Worm (Caenorhabditis elegans) whole organism, mixed stage, embryonic: ENCODE results near the gene K05G3.1.

ENCODE experiments used
- M03D4.4 ChIP-seq: sonication (generic microtip); optimal IDR thresholded peaks from 2 replicates; lab custom pipeline; 2017; ENCODE audit warnings: mild to moderate bottlenecking, missing genetic modification characterization, missing compliant biosample characterization
- bed-3 ChIP-seq: fragments of 200-800 bp; sonication (Bioruptor generic); optimal IDR thresholded peaks from 3 replicates; lab custom pipeline; 2018; ENCODE audit warnings: mild to moderate bottlenecking, missing genetic modification characterization, moderate library complexity, missing compliant biosample characterization
- blmp-1 ChIP-seq: fragments of 150-350 bp; optimal IDR thresholded peaks from 2 replicates; lab custom pipeline; 2014; ENCODE audit warnings: missing biosample characterization, missing genetic modification characterization
- ceh-39 ChIP-seq: fragments of 150-350 bp; optimal IDR thresholded peaks from 2 replicates; lab custom pipeline; 2014; ENCODE audit warnings: missing biosample characterization, missing genetic modification characterization
- ceh-43 ChIP-seq: fragments of 200-800 bp; sonication (Bioruptor generic); optimal IDR thresholded peaks from 2 replicates; lab custom pipeline; 2018; ENCODE audit warnings: mild to moderate bottlenecking, missing genetic modification characterization, moderate library complexity, missing compliant biosample characterization
- ceh-83 ChIP-seq: fragments of 200-800 bp; sonication (Bioruptor generic); optimal IDR thresholded peaks from 2 replicates; lab custom pipeline; 2018; ENCODE audit warnings: mild to moderate bottlenecking, missing genetic modification characterization, missing compliant biosample characterization
- ces-1 ChIP-seq: fragments of 150-350 bp; optimal IDR thresholded peaks from 2 replicates; lab custom pipeline; 2014; ENCODE audit warnings: missing biosample characterization, missing genetic modification reagents, missing genetic modification characterization
- cnd-1 ChIP-seq: fragments of 200-800 bp; sonication (Bioruptor generic); optimal IDR thresholded peaks from 2 replicates; lab custom pipeline; 2018; ENCODE audit warnings: mild to moderate bottlenecking, missing genetic modification characterization, missing compliant biosample characterization
- drap-1 ChIP-seq: fragments of 200-800 bp; sonication (Bioruptor generic); optimal IDR thresholded peaks from 3 replicates; lab custom pipeline; 2018; ENCODE audit warnings: mild to moderate bottlenecking, missing genetic modification characterization, missing compliant biosample characterization
- elt-1 ChIP-seq: sonication (generic microtip); optimal IDR thresholded peaks from 2 replicates; lab custom pipeline; 2017; ENCODE audit warnings: missing genetic modification characterization, mild to moderate bottlenecking, missing compliant biosample characterization, antibody characterized with exemption, moderate library complexity, borderline replicate concordance; ENCODE audit not compliant: insufficient read depth
- elt-3 ChIP-seq: fragments of 150-350 bp; optimal IDR thresholded peaks from 2 replicates; lab custom pipeline; 2014; ENCODE audit warnings: missing biosample characterization, missing genetic modification characterization
- flh-1 ChIP-seq: fragments of 200-800 bp; sonication (Bioruptor generic); optimal IDR thresholded peaks from 2 replicates; lab custom pipeline; 2018; ENCODE audit warnings: mild to moderate bottlenecking, missing genetic modification characterization, moderate library complexity, missing compliant biosample characterization
- ham-2 ChIP-seq: fragments of 200-800 bp; sonication (Bioruptor generic); optimal IDR thresholded peaks from 2 replicates; lab custom pipeline; 2018; ENCODE audit warnings: mild to moderate bottlenecking, missing genetic modification characterization, missing compliant biosample characterization
- hlh-1 ChIP-seq: fragments of 150-350 bp; optimal IDR thresholded peaks from 2 replicates; lab custom pipeline; 2014; ENCODE audit warnings: missing biosample characterization, missing genetic modification reagents, missing genetic modification characterization
- lin-13 ChIP-seq: fragments of 150-350 bp; optimal IDR thresholded peaks from 2 replicates; lab custom pipeline; 2014; ENCODE audit warnings: missing biosample characterization, missing genetic modification characterization
- lin-32 ChIP-seq: fragments of 200-800 bp; sonication (Bioruptor generic); optimal IDR thresholded peaks from 2 replicates; lab custom pipeline; 2018; ENCODE audit warnings: mild to moderate bottlenecking, missing genetic modification characterization, missing compliant biosample characterization
- lsy-2 ChIP-seq: fragments of 150-350 bp; optimal IDR thresholded peaks from 2 replicates; lab custom pipeline; 2014; ENCODE audit warnings: missing biosample characterization, missing genetic modification characterization
- mab-5 ChIP-seq: fragments of 150-350 bp; optimal IDR thresholded peaks from 2 replicates; lab custom pipeline; 2014; ENCODE audit warnings: missing biosample characterization, missing genetic modification characterization
- mls-2 ChIP-seq: sonication (generic microtip); optimal IDR thresholded peaks from 2 replicates; lab custom pipeline; 2016; ENCODE audit warnings: mild to moderate bottlenecking, missing genetic modification characterization, moderate library complexity, missing compliant biosample characterization
- nhr-12 ChIP-seq: fragments of 150-350 bp; optimal IDR thresholded peaks from 2 replicates; lab custom pipeline; 2014; ENCODE audit warnings: missing biosample characterization, missing genetic modification characterization
- nhr-237 ChIP-seq: fragments of 150-350 bp; optimal IDR thresholded peaks from 2 replicates; lab custom pipeline; 2014; ENCODE audit warnings: missing biosample characterization, missing genetic modification characterization
- nhr-28 ChIP-seq: fragments of 150-350 bp; optimal IDR thresholded peaks from 2 replicates; lab custom pipeline; 2014; ENCODE audit warnings: missing biosample characterization, missing genetic modification characterization
- nhr-76 ChIP-seq: sonication (generic microtip); optimal IDR thresholded peaks from 2 replicates; lab custom pipeline; 2017; ENCODE audit warnings: missing biosample characterization, missing genetic modification characterization
- pha-4 ChIP-seq: fragments of 150-350 bp; optimal IDR thresholded peaks from 2 replicates; lab custom pipeline; 2018; ENCODE audit warnings: missing biosample characterization, missing genetic modification reagents, missing genetic modification characterization
- sem-2 ChIP-seq: fragments of 200-800 bp; sonication (Bioruptor generic); optimal IDR thresholded peaks from 2 replicates; lab custom pipeline; 2018; ENCODE audit warnings: mild to moderate bottlenecking, missing genetic modification characterization, missing compliant biosample characterization
- snpc-4 ChIP-seq: fragments of 150-350 bp; optimal IDR thresholded peaks from 2 replicates; lab custom pipeline; 2014; ENCODE audit warnings: missing biosample characterization, missing genetic modification characterization
- sptf-1 ChIP-seq: sonication (generic microtip); optimal IDR thresholded peaks from 2 replicates; lab custom pipeline; 2017; ENCODE audit warnings: mild to moderate bottlenecking, missing genetic modification characterization, moderate library complexity, missing compliant biosample characterization
- tbx-8 ChIP-seq: fragments of 200-800 bp; sonication (Bioruptor generic); optimal IDR thresholded peaks from 2 replicates; lab custom pipeline; 2018; ENCODE audit warnings: mild to moderate bottlenecking, missing genetic modification characterization, moderate library complexity, missing compliant biosample characterization
- unc-39 ChIP-seq: fragments of 150-350 bp; optimal IDR thresholded peaks from 2 replicates; lab custom pipeline; 2014; ENCODE audit warnings: missing biosample characterization, missing genetic modification characterization

K05G3.1 gene

DNA sequence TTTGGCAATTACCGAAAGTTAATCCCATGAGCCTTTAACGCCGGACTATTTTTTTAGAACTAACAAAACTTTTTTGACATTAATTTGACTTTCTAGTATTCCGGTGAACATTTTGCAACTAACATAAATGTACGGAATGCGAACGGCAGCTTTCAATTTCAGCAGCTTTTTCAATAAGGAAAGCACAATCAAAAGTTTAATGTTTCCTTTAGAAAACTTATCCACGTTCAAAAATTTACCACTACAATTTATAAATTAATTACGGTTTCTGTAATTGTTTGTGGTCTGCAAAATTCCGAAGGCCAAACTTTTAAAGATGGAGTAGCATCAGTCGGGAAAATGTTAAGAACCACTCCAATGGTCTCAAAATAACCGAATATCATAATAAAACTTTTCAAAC is 39.2 kb downstream of the K05G3.1 start, which contains the start of gene osm-1:
Gene osm-1 (plus strand): TSS at position 301 of the 400 bp plus-strand sequence.
- TF ChIP-seq hlh-1 (tag; lab: Kevin White, UChicago), result no peak
- TF ChIP-seq sptf-1 (tag; lab: Kevin White, UChicago), result no peak
- TF ChIP-seq blmp-1 (tag; lab: Kevin White, UChicago), result no peak
- no peak for TF ChIP-seq ceh-83
- TF ChIP-seq tbx-8 (GFP tag; lab: Kevin White, UChicago), result no peak

DNA sequence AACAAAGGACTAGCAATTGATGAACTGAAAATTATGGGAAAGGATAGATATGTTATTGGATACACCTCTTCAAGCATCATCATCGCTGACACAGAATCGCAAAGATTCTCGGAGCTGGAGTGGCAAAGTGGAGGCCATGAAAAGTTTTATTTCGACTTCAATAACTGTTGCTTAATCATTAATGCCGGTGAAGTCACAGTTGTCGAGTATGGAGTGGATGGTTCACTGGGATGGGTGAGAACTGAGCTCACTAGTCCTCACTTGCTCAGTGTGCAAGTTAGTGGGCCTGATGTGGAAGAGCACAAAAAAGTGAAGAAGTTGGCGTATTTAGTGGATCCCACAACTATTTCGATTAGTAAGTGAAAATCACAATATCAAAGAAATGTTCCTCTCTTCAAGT is 42.8 kb downstream of the K05G3.1 start:
- no peak for TF ChIP-seq nhr-12
- no peak for TF ChIP-seq nhr-237 (tag; lab: Kevin White, UChicago)
- TF ChIP-seq mls-2 (tag; lab: Kevin White, UChicago), result no peak
- no peak for TF ChIP-seq ham-2
- TF ChIP-seq sptf-1 (tag; lab: Kevin White, UChicago), result no peak
- TF ChIP-seq bed-3 (GFP tag; lab: Kevin White, UChicago), result no peak
- no peak for TF ChIP-seq drap-1 (GFP tag; lab: Kevin White, UChicago)
- TF ChIP-seq, all 35 proteins: peak for 0

- TF ChIP-seq lsy-2 (no peak), mls-2 (tag; lab: Kevin White, UChicago) (no peak), M03D4.4 (no peak), pha-4 (tag; lab: Kevin White, UChicago) (no peak), nhr-12 (no peak), bed-3 (GFP tag; lab: Kevin White, UChicago) (no peak), nhr-76 (tag; lab: Kevin White, UChicago) (no peak), mab-5 (tag; lab: Kevin White, UChicago) (no peak), snpc-4 (tag; lab: Kevin White, UChicago) (no peak), sptf-1 (tag; lab: Kevin White, UChicago) (no peak), ces-1 (GFP tag; lab: Kevin White, UChicago) (no peak), ceh-39 (no peak), ceh-83 (no peak)
Measured at ce11 chrX:16545641-16546040, 44.5 kb downstream of the K05G3.1 start.

- TF ChIP-seq nhr-76 (tag; lab: Kevin White, UChicago) (no peak), elt-3 (tag; lab: Kevin White, UChicago) (no peak), nhr-28 (tag; lab: Kevin White, UChicago) (no peak), ceh-43 (no peak), cnd-1 (tag; lab: Kevin White, UChicago) (no peak), blmp-1 (tag; lab: Kevin White, UChicago) (no peak), elt-1 (tag; lab: Kevin White, UChicago) (no peak)
Measured at ce11 chrX:16546135-16546534, 45.0 kb downstream of the K05G3.1 start.

DNA sequence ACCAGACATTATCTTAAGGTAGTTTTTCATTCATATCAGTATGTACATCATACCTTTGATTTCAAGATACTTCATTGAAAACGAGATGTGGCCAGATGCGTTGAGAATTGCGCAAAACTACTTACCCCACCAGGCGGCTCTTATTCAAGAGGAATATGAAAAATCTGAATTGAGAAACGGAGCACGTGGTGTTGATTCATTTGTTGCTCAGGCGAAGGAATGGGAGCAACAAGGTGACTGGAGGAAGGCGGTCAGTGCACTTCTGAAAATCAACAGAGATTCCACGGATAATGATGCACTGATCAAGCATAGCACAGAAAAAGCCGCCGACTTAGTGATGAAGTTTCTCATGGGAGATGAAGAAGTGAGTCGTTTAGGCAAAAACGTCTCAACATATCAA is 47.2 kb downstream of the K05G3.1 start:
- no peak for TF ChIP-seq mls-2 (tag; lab: Kevin White, UChicago)
- no peak for TF ChIP-seq pha-4 (tag; lab: Kevin White, UChicago)
- TF ChIP-seq ceh-83, result no peak
- TF ChIP-seq unc-39 (tag; lab: Kevin White, UChicago), result no peak
- TF ChIP-seq M03D4.4, result no peak
- TF ChIP-seq mab-5 (tag; lab: Kevin White, UChicago), result no peak
- no peak for TF ChIP-seq ceh-39
- no peak for TF ChIP-seq bed-3 (GFP tag; lab: Kevin White, UChicago)
- TF ChIP-seq snpc-4 (tag; lab: Kevin White, UChicago), result no peak
- TF ChIP-seq lsy-2, result no peak
- TF ChIP-seq, all 35 proteins: peak for 0

- TF ChIP-seq flh-1 (GFP tag; lab: Kevin White, UChicago) (no peak), lin-32 (GFP tag; lab: Kevin White, UChicago) (no peak), ces-1 (GFP tag; lab: Kevin White, UChicago) (no peak), ceh-43 (no peak)
Measured at ce11 chrX:16550551-16550950, 49.4 kb downstream of the K05G3.1 start.

- peak; percentile 1 for TF ChIP-seq ceh-83
- no peak for TF ChIP-seq ceh-39
- no peak for TF ChIP-seq lin-13 (tag; lab: Kevin White, UChicago)
- TF ChIP-seq bed-3 (GFP tag; lab: Kevin White, UChicago), result peak; percentile 10
- TF ChIP-seq sem-2 (GFP tag; lab: Kevin White, UChicago), result peak; percentile 16
- TF ChIP-seq snpc-4 (tag; lab: Kevin White, UChicago), result no peak
- TF ChIP-seq drap-1 (GFP tag; lab: Kevin White, UChicago), result no peak
- no peak for TF ChIP-seq nhr-28 (tag; lab: Kevin White, UChicago)
- no peak for TF ChIP-seq lsy-2
- TF ChIP-seq sptf-1 (tag; lab: Kevin White, UChicago), result peak; percentile 47
- peak; percentile 42 for TF ChIP-seq mls-2 (tag; lab: Kevin White, UChicago)
- TF ChIP-seq tbx-8 (GFP tag; lab: Kevin White, UChicago), result no peak
- TF ChIP-seq lin-32 (GFP tag; lab: Kevin White, UChicago), result no peak
Measured at ce11 chrX:16551318-16551717, 50.2 kb downstream of the K05G3.1 start.
